Fruit fly (Drosophila melanogaster) S2 (cell line): Measurements from ENCODE around the gene Pi4KIIIalpha.
"Not testable (repeated sequence)": the region's sequence is repeated elsewhere in the genome, so short reads cannot be mapped to it uniquely, and the experiment has no call there.

Source experiments
- CG8478 ChIP-seq: fragments of >200 bp; optimal IDR thresholded peaks from 2 replicates; lab custom pipeline; 2018
- CTCF ChIP-seq, 2 experiments: fragments of >200 bp; optimal IDR thresholded peaks; 2 replicates each; lab custom pipeline; 2018

Gene Pi4KIIIalpha

DNA sequence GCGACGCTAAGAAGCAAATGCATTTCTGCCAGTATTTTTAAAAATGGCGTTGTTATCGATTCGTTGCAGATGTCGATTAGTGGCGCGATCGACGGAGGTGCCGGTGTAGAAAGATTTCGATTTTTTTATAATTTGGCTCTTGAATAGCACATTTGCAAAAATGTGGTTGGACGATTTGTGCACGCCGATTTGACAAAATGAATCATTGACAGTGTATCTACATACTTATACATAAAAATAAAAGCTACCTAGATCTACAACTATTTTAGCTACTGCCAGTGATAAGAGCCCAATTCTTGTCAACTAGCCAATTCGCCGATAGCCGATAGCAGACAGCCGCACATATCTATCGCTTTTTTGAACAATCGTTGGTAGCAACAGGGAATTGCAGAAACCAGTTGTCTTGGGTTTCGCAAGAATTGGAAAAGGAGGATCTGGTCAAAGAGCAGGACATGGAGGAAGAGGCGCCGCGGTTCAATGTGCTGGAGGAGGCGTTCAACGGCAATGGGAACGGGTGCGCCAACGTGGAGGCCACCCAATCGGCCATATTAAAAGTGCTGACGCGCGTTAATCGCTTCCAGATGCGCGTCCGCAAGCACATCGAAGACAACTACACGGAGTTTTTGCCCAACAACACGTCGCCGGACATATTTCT is 20.6 kb upstream of the Pi4KIIIalpha start, which contains the start of the genes Klp3A and Zw10:
Gene Klp3A, minus strand, starts transcription at position 202 of the 655 bp plus-strand sequence.
Gene Zw10, plus strand, starts transcription at position 347 of the 655 bp plus-strand sequence.
- TF ChIP-seq CG8478 (no peak), CTCF (optimal IDR thresholded peaks at IDR 0.05; lab: Kevin White, UChicago) (no peak)

DNA sequence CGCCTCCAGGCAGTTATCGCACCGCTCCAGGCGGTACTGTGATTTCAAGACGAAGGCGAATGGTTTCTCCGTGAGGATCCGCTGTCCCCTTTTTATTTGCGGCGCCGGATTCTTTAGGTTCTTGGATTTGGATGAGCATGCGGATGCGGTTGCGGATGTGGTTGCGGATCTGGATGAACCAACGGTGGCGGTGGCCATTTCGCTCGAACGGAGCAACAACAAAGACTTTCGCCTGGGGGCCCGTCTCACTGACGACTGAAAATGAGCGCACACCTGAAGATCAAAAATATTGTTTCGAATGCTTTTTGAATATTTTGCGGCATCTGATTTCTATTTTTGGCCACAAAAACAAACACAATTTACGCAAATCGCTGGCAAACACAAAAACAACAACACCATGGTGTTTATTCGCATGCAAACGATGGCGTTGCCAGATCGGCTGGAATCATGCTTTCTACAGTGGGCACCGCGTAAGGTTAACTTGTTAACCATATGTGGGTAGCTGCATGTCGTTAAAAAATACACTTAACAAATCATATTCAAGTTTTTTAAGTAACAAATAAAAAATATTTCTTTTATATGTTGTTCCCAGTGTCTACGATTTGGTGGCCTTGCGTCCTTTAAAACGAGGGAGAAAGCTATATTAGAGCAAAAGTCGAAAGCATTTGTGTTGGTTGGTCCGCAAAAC is 16.0 kb upstream of the Pi4KIIIalpha start, which contains the start of gene Smyd3:
Gene Smyd3, minus strand, starts transcription at position 407 of the 688 bp plus-strand sequence.
- TF ChIP-seq CTCF (optimal IDR thresholded peaks at IDR 0.05; lab: Kevin White, UChicago) (no peak), CG8478 (no peak)

DNA sequence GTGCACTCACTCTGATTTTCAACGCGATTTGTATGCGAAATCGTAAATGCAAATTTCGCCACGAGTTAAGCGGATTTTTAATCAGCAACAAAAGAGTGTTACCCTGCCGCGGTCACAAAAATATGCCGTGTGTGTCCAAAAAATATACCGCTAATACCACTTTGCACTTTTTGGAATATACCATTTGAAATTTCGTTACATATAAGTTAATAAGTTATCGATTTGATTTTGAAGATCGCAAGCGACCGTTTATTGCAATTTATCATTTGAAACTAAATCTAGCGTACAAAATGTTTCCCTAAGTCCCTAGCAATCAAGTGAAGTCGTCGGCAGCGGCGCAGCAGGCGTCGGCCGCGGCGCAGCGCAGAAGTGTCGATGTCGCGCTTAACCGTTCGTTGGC is 14.4 kb upstream of the Pi4KIIIalpha start, which contains the start of gene eIF3g1:
Gene eIF3g1, minus strand, starts transcription at position 101 of the 400 bp plus-strand sequence.
- TF ChIP-seq CG8478; CTCF (optimal IDR thresholded peaks at IDR 0.05; lab: Kevin White, UChicago): not testable (repeated sequence)

DNA sequence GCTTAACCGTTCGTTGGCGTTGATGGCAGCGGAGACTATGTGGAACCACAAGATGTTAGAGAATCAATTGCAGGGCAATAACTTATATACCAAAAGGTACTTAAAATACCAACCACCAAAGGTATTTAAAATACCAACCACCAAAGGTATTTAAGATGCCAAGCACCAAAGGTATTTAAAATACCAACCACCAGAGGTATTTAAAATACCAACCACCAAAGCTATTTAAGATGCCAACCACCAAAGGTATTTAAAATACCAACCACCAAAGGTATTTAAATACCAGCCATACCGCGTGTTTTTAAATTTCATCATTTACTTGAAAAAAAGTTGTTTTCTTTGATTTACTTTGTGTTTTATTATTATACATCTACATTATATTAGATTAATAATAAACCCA is 7.2 kb upstream of the Pi4KIIIalpha start:
- TF ChIP-seq CTCF (optimal IDR thresholded peaks at IDR 0.05; lab: Kevin White, UChicago) = no peak
- no peak for TF ChIP-seq CG8478

DNA sequence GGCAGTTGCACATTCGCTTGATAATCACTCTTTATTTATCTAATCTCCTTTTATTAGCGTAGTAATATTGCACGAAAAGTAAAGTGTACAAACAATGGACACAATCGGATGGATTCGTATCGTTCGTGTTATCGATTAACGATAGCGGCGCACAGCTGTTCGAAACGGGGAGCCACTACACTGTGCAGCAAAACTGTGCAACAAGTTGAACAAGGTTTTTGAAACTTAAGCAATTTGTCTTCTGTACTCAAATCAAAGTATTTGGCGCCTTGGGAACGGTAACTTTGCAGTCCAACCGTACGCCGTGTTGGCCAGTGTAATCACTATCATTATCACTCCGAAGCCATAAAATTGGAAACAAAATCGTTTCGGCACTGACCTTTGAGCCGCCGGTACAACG is 5.0 kb upstream of the Pi4KIIIalpha start, which contains the start of the genes Tsp3A and Seipin:
Gene Tsp3A, minus strand, starts transcription at position 88 of the 400 bp plus-strand sequence.
Gene Seipin, plus strand, starts transcription at position 149 of the 400 bp plus-strand sequence.
- TF ChIP-seq CTCF (optimal IDR thresholded peaks at IDR 0.05; lab: Kevin White, UChicago) (no peak), CG8478 (no peak)

DNA sequence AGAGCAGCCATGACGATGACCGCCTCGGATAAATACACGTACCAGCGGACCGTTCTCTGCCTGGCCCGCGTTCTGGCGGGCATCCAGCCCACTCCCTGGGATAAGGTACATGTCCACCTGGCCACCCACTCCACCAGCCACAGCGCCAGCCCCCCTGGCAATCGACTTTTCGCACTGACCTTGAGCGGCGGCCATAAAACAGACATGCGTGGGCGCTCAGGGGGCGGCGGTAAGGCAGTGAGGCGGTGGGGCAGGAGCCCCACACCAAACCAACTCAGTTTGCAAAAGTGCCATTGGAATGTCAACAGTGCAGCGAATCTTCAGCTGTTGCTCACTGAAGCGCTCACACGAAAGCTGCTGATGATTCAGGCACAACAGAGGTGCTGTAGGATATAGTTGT is 405 bp downstream of the Pi4KIIIalpha start:
- TF ChIP-seq CG8478 (no peak), CTCF (optimal IDR thresholded peaks at IDR 0.05; lab: Kevin White, UChicago) (no peak)

DNA sequence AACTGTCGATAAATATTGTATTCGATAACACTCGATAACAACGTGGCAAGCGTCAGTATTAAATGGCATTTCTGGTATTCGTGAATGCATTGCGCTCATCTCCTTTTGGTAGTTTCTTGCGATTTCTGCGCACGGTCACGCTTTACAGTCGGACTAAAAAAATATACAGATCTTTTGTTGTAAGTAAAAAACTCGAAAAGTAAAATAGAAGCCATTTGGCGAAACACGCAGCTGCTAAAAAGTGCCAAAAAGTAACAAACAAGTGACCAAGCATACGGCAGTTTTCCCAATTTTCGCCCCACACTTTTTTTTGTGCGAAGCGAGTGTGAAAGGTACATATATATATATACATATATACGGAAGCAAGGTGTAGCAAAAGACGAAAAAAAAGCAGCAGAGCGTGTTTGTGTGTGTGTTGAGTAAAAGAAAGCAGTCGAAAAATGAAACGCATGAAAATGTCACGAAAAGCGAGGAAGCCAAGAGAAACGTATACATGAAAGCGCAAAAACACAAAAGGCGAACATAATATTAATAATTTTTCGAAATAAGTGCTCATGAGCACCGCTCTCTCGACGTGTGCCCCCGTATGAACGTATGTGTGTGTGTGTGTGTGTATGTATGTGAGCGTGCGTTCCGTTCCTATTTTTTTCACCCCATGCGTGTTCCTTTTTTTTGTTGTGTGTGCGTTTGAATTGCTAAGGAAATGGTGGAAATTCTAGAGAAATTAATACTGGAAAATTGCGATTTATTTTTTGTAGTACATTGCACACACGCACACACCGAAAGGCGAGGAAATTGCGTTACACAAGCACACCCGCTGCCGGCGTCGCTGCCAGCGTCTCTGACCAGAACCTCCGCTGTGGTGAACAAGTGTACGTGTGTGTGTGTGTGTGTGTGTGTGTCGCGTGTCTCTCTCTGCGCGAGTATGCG is 9.5 kb downstream of the Pi4KIIIalpha start, which contains the start of gene sgg:
Gene sgg, plus strand, starts transcription at position 106 of the 930 bp plus-strand sequence.
- no peak for TF ChIP-seq CTCF (optimal IDR thresholded peaks at IDR 0.05; lab: Kevin White, UChicago)
- no peak for TF ChIP-seq CG8478

DNA sequence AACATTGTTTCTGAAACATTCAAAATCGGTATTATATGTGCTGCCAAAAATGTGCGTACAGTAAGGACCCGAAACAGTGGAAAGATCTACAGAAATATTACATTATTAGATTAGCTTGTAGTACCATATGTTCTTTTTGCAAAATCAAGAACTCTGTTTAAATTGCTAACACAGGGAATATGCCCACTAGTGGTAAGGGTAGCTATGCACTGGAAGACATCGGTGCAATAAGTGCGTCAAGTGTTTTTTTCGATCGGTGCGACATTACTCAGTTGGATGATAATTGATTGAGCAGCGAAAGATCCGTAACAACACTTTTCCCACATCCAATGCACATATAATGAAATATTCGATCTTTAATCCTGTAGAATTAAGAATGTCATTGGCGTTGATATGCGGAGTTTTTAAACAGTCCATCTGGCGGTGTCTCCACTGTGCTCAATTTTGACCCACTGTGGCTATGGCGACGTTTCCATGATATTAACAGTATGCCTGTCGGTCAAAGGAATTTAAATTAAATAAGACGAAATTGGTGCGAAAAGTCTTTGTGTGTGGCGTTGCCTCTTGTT is 10.6 kb downstream of the Pi4KIIIalpha start:
- TF ChIP-seq CG8478 (no peak), CTCF (optimal IDR thresholded peaks at IDR 0.05; lab: Kevin White, UChicago) (no peak)

DNA sequence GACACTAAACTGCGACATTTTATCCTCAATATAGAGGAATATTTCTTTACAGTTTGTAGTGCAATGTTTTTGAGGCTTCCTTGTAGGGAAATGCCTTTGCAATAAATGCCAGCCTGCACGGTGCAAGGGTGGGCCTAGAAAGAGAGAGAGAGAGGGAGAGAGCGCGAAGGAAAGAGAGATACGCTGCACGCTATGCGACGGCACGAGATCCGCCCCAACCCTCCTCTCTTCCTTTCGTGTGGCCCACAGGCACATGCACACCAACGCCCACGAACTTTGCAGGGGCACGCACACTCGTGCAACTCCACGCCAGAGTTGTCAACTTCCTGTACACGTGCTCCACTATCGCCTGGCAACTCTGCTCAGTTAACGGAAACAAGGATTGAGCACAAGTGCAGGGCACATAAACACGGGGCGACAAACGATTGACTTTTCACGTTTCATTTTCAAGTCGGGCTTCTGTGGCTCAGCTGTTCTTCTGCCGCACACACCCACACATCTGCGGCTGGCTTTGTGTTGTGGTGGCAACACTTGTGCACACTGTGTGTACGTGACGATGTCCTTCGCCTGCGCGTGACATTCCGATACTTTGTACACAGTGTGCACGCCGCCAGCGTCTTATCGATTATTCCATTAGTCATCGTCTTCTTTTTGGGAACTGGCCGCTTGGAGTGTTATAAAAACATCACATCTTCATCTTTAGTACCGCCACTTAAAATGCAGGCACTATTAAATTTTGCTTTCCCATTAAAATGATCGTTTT is 11.5 kb downstream of the Pi4KIIIalpha start:
- TF ChIP-seq CTCF (optimal IDR thresholded peaks at IDR 0.05; lab: Kevin White, UChicago) (no peak), CG8478 (no peak)

DNA sequence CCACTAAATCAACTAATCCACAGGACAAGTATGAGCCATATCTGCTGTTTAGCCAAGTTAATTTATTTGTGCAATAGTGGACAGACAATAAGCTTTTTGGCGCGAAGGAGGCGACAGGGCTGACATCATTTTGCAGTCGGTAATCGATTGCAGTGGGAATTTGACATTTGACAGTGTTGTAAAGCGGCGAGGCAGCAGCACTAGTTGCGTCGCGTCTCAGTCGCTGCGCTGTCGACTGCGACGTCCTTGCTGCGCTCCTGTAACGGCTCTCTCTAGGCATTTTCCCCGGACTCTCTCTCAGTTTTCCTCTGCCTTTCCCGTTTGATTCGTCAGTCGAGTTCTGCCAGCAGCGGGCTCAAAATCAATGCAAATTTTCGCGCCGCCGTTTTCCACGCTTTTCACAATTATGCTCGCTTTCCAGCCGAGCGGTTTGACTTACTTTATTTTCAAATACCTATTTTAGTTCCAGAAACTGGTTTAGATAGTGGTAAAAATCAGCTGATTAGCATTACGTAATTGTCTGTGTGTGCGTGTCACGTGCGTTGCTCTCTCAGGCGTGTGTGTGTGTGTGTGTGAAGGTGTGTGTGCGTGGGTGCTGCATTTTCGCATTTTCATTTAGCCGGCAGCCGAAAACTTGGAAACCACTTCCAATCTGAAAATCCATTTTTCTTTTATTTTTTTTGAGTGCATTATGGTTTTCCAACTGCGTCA is 12.4 kb downstream of the Pi4KIIIalpha start:
- TF ChIP-seq CTCF (optimal IDR thresholded peaks at IDR 0.05; lab: Kevin White, UChicago) (no peak), CG8478 (no peak)

DNA sequence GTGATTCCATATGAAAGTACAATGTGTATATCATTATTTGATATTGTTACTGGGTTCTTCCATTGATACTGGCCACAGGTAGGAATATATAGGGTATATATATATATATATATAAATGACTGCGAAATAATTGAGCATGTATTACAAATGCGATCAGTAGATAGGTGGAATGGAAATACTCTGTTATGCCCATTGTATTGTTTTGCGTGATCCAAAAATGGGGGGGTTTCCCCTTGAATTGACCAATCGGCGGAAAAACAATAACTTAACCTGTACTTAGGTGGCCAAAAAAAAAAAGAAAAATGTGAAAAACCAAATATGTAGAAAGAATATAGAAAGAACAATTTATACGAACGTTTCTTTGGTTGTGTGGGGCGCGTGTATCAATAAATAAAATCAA is 13.3 kb downstream of the Pi4KIIIalpha start:
- TF ChIP-seq CG8478 (no peak), CTCF (optimal IDR thresholded peaks at IDR 0.05; lab: Kevin White, UChicago) (no peak)

DNA sequence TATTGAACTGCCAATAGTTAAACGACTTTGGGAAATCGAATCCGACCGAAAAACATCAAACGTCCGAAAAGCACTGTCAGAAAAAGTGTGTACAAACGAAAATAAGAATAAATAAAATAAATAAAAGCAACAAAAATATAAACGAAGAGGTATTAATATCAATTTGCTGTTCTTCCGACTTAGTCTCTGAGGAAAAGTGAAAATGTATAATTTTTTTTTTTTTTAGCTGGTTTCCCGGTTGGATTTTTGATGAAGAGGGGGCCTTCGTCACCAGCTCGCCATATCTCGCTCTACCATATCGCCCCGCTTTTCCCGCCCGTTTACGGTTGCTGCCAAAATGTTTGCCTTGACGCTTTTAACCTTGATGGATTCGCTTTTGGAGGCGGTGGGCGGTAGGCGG is 14.0 kb downstream of the Pi4KIIIalpha start:
- no peak for TF ChIP-seq CTCF (optimal IDR thresholded peaks at IDR 0.05; lab: Kevin White, UChicago)
- no peak for TF ChIP-seq CG8478
